Worm (Caenorhabditis elegans): ENCODE measurements around the gene lbp-4.

lbp-4 gene

ce11 chrV:7804801-7805163 is 15.6 kb upstream of the lbp-4 start, which contains the start of gene xpo-1:
TSS of gene xpo-1 (plus strand) at chrV:7805064.
- TF ChIP-seq pes-1 (GFP tag; IDR thresholded peaks at IDR 0.05) (no peak), ets-7 (tag; optimal IDR thresholded peaks at IDR 0.05) (no peak), ama-1 (optimal IDR thresholded peaks at IDR 0.05) (no peak), B0310.2 (tag; optimal IDR thresholded peaks at IDR 0.05) (no peak), hmg-4 (GFP tag; optimal IDR thresholded peaks at IDR 0.05) (no peak), tbx-37 (GFP tag; conservative IDR thresholded peaks at IDR 0.05) (no peak), ceh-13 (GFP tag; optimal IDR thresholded peaks at IDR 0.05) (no peak), sea-1 (GFP tag; conservative IDR thresholded peaks at IDR 0.05) (no peak), tra-4 (tag; optimal IDR thresholded peaks at IDR 0.05) (no peak), scrt-1 (GFP tag; IDR thresholded peaks at IDR 0.05) (no peak), ceh-36 (tag; optimal IDR thresholded peaks at IDR 0.05) (no peak), flt-1 (GFP tag; IDR thresholded peaks at IDR 0.05) (no peak), tbx-11 (GFP tag; IDR thresholded peaks at IDR 0.05) (no peak), hmbx-1 (tag; optimal IDR thresholded peaks at IDR 0.05) (no peak), hnd-1 (tag; optimal IDR thresholded peaks at IDR 0.05) (no peak), F13C5.2 (tag; optimal IDR thresholded peaks at IDR 0.05) (no peak), aly-1 (tag; optimal IDR thresholded peaks at IDR 0.05) (no peak)

- TF ChIP-seq tbx-37 (GFP tag; conservative IDR thresholded peaks at IDR 0.05), result no peak
- TF ChIP-seq sea-1 (GFP tag; conservative IDR thresholded peaks at IDR 0.05), result no peak
- no peak for TF ChIP-seq ceh-36 (tag; optimal IDR thresholded peaks at IDR 0.05)
- no peak for TF ChIP-seq F13C5.2 (tag; optimal IDR thresholded peaks at IDR 0.05)
- no peak for TF ChIP-seq flt-1 (GFP tag; IDR thresholded peaks at IDR 0.05)
- no peak for TF ChIP-seq aly-1 (tag; optimal IDR thresholded peaks at IDR 0.05)
- no peak for TF ChIP-seq pes-1 (GFP tag; IDR thresholded peaks at IDR 0.05)
- TF ChIP-seq ceh-13 (GFP tag; optimal IDR thresholded peaks at IDR 0.05), result no peak
Measured at ce11 chrV:7806629-7807028, 13.7 kb upstream of the lbp-4 start.

ce11 chrV:7808444-7808843 is 11.9 kb upstream of the lbp-4 start:
- TF ChIP-seq hmg-4 (GFP tag; optimal IDR thresholded peaks at IDR 0.05) (no peak), hmbx-1 (tag; optimal IDR thresholded peaks at IDR 0.05) (no peak), F13C5.2 (tag; optimal IDR thresholded peaks at IDR 0.05) (no peak), ets-7 (tag; optimal IDR thresholded peaks at IDR 0.05) (no peak), ama-1 (optimal IDR thresholded peaks at IDR 0.05) (no peak), aly-1 (tag; optimal IDR thresholded peaks at IDR 0.05) (no peak), pes-1 (GFP tag; IDR thresholded peaks at IDR 0.05) (no peak), B0310.2 (tag; optimal IDR thresholded peaks at IDR 0.05) (no peak), hnd-1 (tag; optimal IDR thresholded peaks at IDR 0.05) (no peak)

- TF ChIP-seq ets-7 (tag; optimal IDR thresholded peaks at IDR 0.05), result no peak
- no peak for TF ChIP-seq hmbx-1 (tag; optimal IDR thresholded peaks at IDR 0.05)
- TF ChIP-seq tbx-11 (GFP tag; IDR thresholded peaks at IDR 0.05), result no peak
- no peak for TF ChIP-seq ceh-13 (GFP tag; optimal IDR thresholded peaks at IDR 0.05)
- TF ChIP-seq ceh-36 (tag; optimal IDR thresholded peaks at IDR 0.05), result no peak
- TF ChIP-seq flt-1 (GFP tag; IDR thresholded peaks at IDR 0.05), result no peak
- no peak for TF ChIP-seq tbx-37 (GFP tag; conservative IDR thresholded peaks at IDR 0.05)
- no peak for TF ChIP-seq hmg-4 (GFP tag; optimal IDR thresholded peaks at IDR 0.05)
- no peak for TF ChIP-seq B0310.2 (tag; optimal IDR thresholded peaks at IDR 0.05)
- no peak for TF ChIP-seq ama-1 (optimal IDR thresholded peaks at IDR 0.05)
- TF ChIP-seq hnd-1 (tag; optimal IDR thresholded peaks at IDR 0.05), result no peak
- no peak for TF ChIP-seq tra-4 (tag; optimal IDR thresholded peaks at IDR 0.05)
- TF ChIP-seq aly-1 (tag; optimal IDR thresholded peaks at IDR 0.05), result no peak
- no peak for TF ChIP-seq pes-1 (GFP tag; IDR thresholded peaks at IDR 0.05)
- TF ChIP-seq F13C5.2 (tag; optimal IDR thresholded peaks at IDR 0.05), result no peak
- no peak for TF ChIP-seq sea-1 (GFP tag; conservative IDR thresholded peaks at IDR 0.05)
- TF ChIP-seq scrt-1 (GFP tag; IDR thresholded peaks at IDR 0.05), result no peak
Measured at ce11 chrV:7809320-7810256, 10.8 kb upstream of the lbp-4 start, which contains the start of gene ZK742.3. TSS of gene ZK742.3 (minus strand) at chrV:7809912.

ce11 chrV:7810591-7810990 is 9.8 kb upstream of the lbp-4 start:
- no peak for TF ChIP-seq pes-1 (GFP tag; IDR thresholded peaks at IDR 0.05)
- no peak for TF ChIP-seq ceh-36 (tag; optimal IDR thresholded peaks at IDR 0.05)

- no peak for TF ChIP-seq F13C5.2 (tag; optimal IDR thresholded peaks at IDR 0.05)
- no peak for TF ChIP-seq tbx-11 (GFP tag; IDR thresholded peaks at IDR 0.05)
- no peak for TF ChIP-seq ceh-13 (GFP tag; optimal IDR thresholded peaks at IDR 0.05)
- TF ChIP-seq tbx-37 (GFP tag; conservative IDR thresholded peaks at IDR 0.05), result no peak
- no peak for TF ChIP-seq scrt-1 (GFP tag; IDR thresholded peaks at IDR 0.05)
- no peak for TF ChIP-seq ama-1 (optimal IDR thresholded peaks at IDR 0.05)
- TF ChIP-seq hmg-4 (GFP tag; optimal IDR thresholded peaks at IDR 0.05), result no peak
- TF ChIP-seq sea-1 (GFP tag; conservative IDR thresholded peaks at IDR 0.05), result no peak
- no peak for TF ChIP-seq B0310.2 (tag; optimal IDR thresholded peaks at IDR 0.05)
- no peak for TF ChIP-seq aly-1 (tag; optimal IDR thresholded peaks at IDR 0.05)
- no peak for TF ChIP-seq flt-1 (GFP tag; IDR thresholded peaks at IDR 0.05)
- TF ChIP-seq ets-7 (tag; optimal IDR thresholded peaks at IDR 0.05), result no peak
- TF ChIP-seq hmbx-1 (tag; optimal IDR thresholded peaks at IDR 0.05), result no peak
- TF ChIP-seq tra-4 (tag; optimal IDR thresholded peaks at IDR 0.05), result no peak
- no peak for TF ChIP-seq hnd-1 (tag; optimal IDR thresholded peaks at IDR 0.05)
- TF ChIP-seq pes-1 (GFP tag; IDR thresholded peaks at IDR 0.05), result no peak
- no peak for TF ChIP-seq ceh-36 (tag; optimal IDR thresholded peaks at IDR 0.05)
Measured at ce11 chrV:7811758-7812157, 8.6 kb upstream of the lbp-4 start, which contains the start of gene ZK742.4. TSS of gene ZK742.4 (minus strand) at chrV:7811792.

ce11 chrV:7814601-7815000 is 5.8 kb upstream of the lbp-4 start, which contains the start of gene ZK742.6:
TSS of gene ZK742.6 (minus strand) at chrV:7814942.
- TF ChIP-seq aly-1 (tag; optimal IDR thresholded peaks at IDR 0.05) (no peak), ceh-13 (GFP tag; optimal IDR thresholded peaks at IDR 0.05) (no peak), ets-7 (tag; optimal IDR thresholded peaks at IDR 0.05) (no peak), ama-1 (optimal IDR thresholded peaks at IDR 0.05) (no peak), tbx-11 (GFP tag; IDR thresholded peaks at IDR 0.05) (no peak), sea-1 (GFP tag; conservative IDR thresholded peaks at IDR 0.05) (no peak), tra-4 (tag; optimal IDR thresholded peaks at IDR 0.05) (no peak), hnd-1 (tag; optimal IDR thresholded peaks at IDR 0.05) (no peak), ceh-36 (tag; optimal IDR thresholded peaks at IDR 0.05) (no peak), flt-1 (GFP tag; IDR thresholded peaks at IDR 0.05) (no peak), scrt-1 (GFP tag; IDR thresholded peaks at IDR 0.05) (no peak), F13C5.2 (tag; optimal IDR thresholded peaks at IDR 0.05) (no peak), hmbx-1 (tag; optimal IDR thresholded peaks at IDR 0.05) (no peak), B0310.2 (tag; optimal IDR thresholded peaks at IDR 0.05) (no peak), tbx-37 (GFP tag; conservative IDR thresholded peaks at IDR 0.05) (no peak), pes-1 (GFP tag; IDR thresholded peaks at IDR 0.05) (no peak)
